Fruit fly (Drosophila melanogaster) whole organism, embryonic: Measurements from ENCODE around the gene CG6937.

Experiments used
- Aef1 ChIP-seq: fragments of 200-800 bp; sonication (Bioruptor generic); IDR thresholded peaks from 3 replicates; pipeline ENCODE4 v1.3.6; 2022; ENCODE audit warnings: missing biosample characterization, missing genetic modification characterization
- CG11398 ChIP-seq: fragments of 200-800 bp; sonication (Bioruptor generic); optimal IDR thresholded peaks from 2 replicates; lab custom pipeline; 2016; ENCODE audit warnings: missing biosample characterization, missing genetic modification characterization
- CG13775 ChIP-seq: fragments of 200-800 bp; sonication (Bioruptor generic); optimal IDR thresholded peaks from 3 replicates; lab custom pipeline; 2017; ENCODE audit warnings: missing biosample characterization, mild to moderate bottlenecking, missing genetic modification characterization
- CG1647 ChIP-seq: fragments of 200-800 bp; sonication (Bioruptor generic); optimal IDR thresholded peaks from 3 replicates; lab custom pipeline; 2016; ENCODE audit warnings: missing biosample characterization, missing genetic modification characterization
- CG17361 ChIP-seq: fragments of 200-800 bp; sonication (Bioruptor generic); IDR thresholded peaks from 3 replicates; pipeline ENCODE4 v1.3.6; 2022; ENCODE audit warnings: missing biosample characterization, missing genetic modification characterization
- CG17612 ChIP-seq: fragments of 200-800 bp; sonication (Bioruptor generic); IDR thresholded peaks from 2 replicates; pipeline ENCODE4 v1.3.6; 2022; ENCODE audit warnings: missing biosample characterization, missing genetic modification characterization
- CG18476 ChIP-seq: fragments of 200-800 bp; sonication (Bioruptor generic); optimal IDR thresholded peaks from 2 replicates; lab custom pipeline; 2016; ENCODE audit warnings: missing biosample characterization, mild to moderate bottlenecking, missing genetic modification characterization
- CG2116 ChIP-seq: fragments of 200-800 bp; sonication (Bioruptor generic); optimal IDR thresholded peaks from 3 replicates; lab custom pipeline; 2018; ENCODE audit warnings: missing biosample characterization, mild to moderate bottlenecking, missing genetic modification characterization
- CG2875 ChIP-seq: fragments of 200-800 bp; sonication (Bioruptor generic); optimal IDR thresholded peaks from 2 replicates; lab custom pipeline; 2017; ENCODE audit warnings: missing biosample characterization, mild to moderate bottlenecking, missing genetic modification characterization, missing genetic modification reagents
- CG30403 ChIP-seq: fragments of 200-800 bp; sonication (Bioruptor generic); optimal IDR thresholded peaks from 3 replicates; lab custom pipeline; 2016; ENCODE audit warnings: missing biosample characterization, missing genetic modification characterization
- CG31441 ChIP-seq: fragments of 200-800 bp; sonication (Bioruptor generic); IDR thresholded peaks from 2 replicates; pipeline ENCODE4 v1.3.6; 2022; ENCODE audit warnings: missing biosample characterization, missing genetic modification characterization
- CG33557 ChIP-seq: fragments of 200-800 bp; sonication (Bioruptor generic); optimal IDR thresholded peaks from 2 replicates; lab custom pipeline; 2019; ENCODE audit warnings: missing biosample characterization, mild to moderate bottlenecking, missing genetic modification characterization, moderate library complexity
- CG34224 ChIP-seq: fragments of 200-800 bp; sonication (Bioruptor generic); IDR thresholded peaks from 3 replicates; pipeline ENCODE4 v1.3.6; 2022; ENCODE audit warnings: missing biosample characterization, missing genetic modification characterization; ENCODE audit not compliant: partially characterized antibody
- CG34422 ChIP-seq: fragments of 200-800 bp; sonication (Bioruptor generic); IDR thresholded peaks from 3 replicates; pipeline ENCODE4 v1.3.6; 2022; ENCODE audit warnings: missing biosample characterization, missing genetic modification characterization
- CG4730 ChIP-seq: fragments of 200-800 bp; sonication (Bioruptor generic); IDR thresholded peaks from 2 replicates; pipeline ENCODE4 v1.3.6; 2022; ENCODE audit warnings: missing biosample characterization, missing genetic modification characterization
- CG7271 ChIP-seq: fragments of 200-800 bp; sonication (Bioruptor generic); optimal IDR thresholded peaks from 2 replicates; lab custom pipeline; 2018; ENCODE audit warnings: missing biosample characterization, mild to moderate bottlenecking, missing genetic modification characterization, moderate library complexity
- CG7745 ChIP-seq: fragments of 200-800 bp; sonication (Bioruptor generic); optimal IDR thresholded peaks from 2 replicates; lab custom pipeline; 2018; ENCODE audit warnings: missing biosample characterization, mild to moderate bottlenecking, missing genetic modification characterization, moderate library complexity
- CG7786 ChIP-seq: fragments of 200-800 bp; sonication (Bioruptor generic); optimal IDR thresholded peaks from 2 replicates; lab custom pipeline; 2016; ENCODE audit warnings: missing biosample characterization, missing genetic modification characterization
- CG8765 ChIP-seq: fragments of 200-800 bp; sonication (Bioruptor generic); IDR thresholded peaks from 2 replicates; pipeline ENCODE4 v1.3.6; 2022; ENCODE audit warnings: missing biosample characterization, missing genetic modification characterization
- CG9876 ChIP-seq: fragments of 200-800 bp; sonication (Bioruptor generic); optimal IDR thresholded peaks from 2 replicates; lab custom pipeline; 2016; ENCODE audit warnings: missing biosample characterization, missing genetic modification characterization
- Camta ChIP-seq: fragments of 200-800 bp; sonication (Bioruptor generic); optimal IDR thresholded peaks from 2 replicates; lab custom pipeline; 2016; ENCODE audit warnings: missing biosample characterization, missing genetic modification characterization
- E2f2 ChIP-seq: fragments of 200-800 bp; sonication (Bioruptor generic); IDR thresholded peaks from 2 replicates; pipeline ENCODE4 v1.3.6; 2022; ENCODE audit warnings: missing biosample characterization, missing genetic modification characterization
- HHEX ChIP-seq: fragments of 200-800 bp; sonication (Bioruptor generic); optimal IDR thresholded peaks from 3 replicates; lab custom pipeline; 2017; ENCODE audit warnings: missing biosample characterization, mild to moderate bottlenecking, missing genetic modification characterization, missing genetic modification reagents
- Hr78 ChIP-seq, 2 experiments: fragments of 200-800 bp in 1 of 2; fragments of >200 bp in 1 of 2; sonication (Bioruptor generic) in 1 of 2; optimal IDR thresholded peaks; 2 replicates each; lab custom pipeline; 2017 to 2019; ENCODE audit warnings: missing biosample characterization in 2 of 2, missing genetic modification characterization in 2 of 2, mild to moderate bottlenecking in 1 of 2, moderate library complexity in 1 of 2
- Lim3 ChIP-seq: fragments of 200-800 bp; sonication (Bioruptor generic); IDR thresholded peaks from 2 replicates; pipeline ENCODE4 v1.3.6; 2022; ENCODE audit warnings: missing biosample characterization, missing genetic modification characterization
- Neu2 ChIP-seq: fragments of 200-800 bp; sonication (Bioruptor generic); optimal IDR thresholded peaks from 3 replicates; lab custom pipeline; 2016; ENCODE audit warnings: missing biosample characterization, missing genetic modification characterization, borderline replicate concordance
- Nf-YB ChIP-seq: fragments of 200-800 bp; sonication (Bioruptor generic); optimal IDR thresholded peaks from 3 replicates; lab custom pipeline; 2019; ENCODE audit warnings: missing biosample characterization, mild to moderate bottlenecking, missing genetic modification characterization, moderate library complexity
- Oli ChIP-seq: fragments of 200-800 bp; sonication (Bioruptor generic); optimal IDR thresholded peaks from 2 replicates; lab custom pipeline; 2018; ENCODE audit warnings: missing biosample characterization, mild to moderate bottlenecking, missing genetic modification characterization, moderate library complexity
- Optix ChIP-seq: fragments of 200-800 bp; sonication (Bioruptor generic); IDR thresholded peaks from 3 replicates; pipeline ENCODE4 v1.3.6; 2022; ENCODE audit warnings: missing biosample characterization, missing genetic modification characterization
- Ravus ChIP-seq: fragments of 200-800 bp; sonication (Bioruptor generic); IDR thresholded peaks from 2 replicates; pipeline ENCODE4 v1.3.6; 2022; ENCODE audit warnings: missing biosample characterization, missing genetic modification characterization
- Sox100B ChIP-seq: fragments of 200-800 bp; sonication (Bioruptor generic); optimal IDR thresholded peaks from 3 replicates; lab custom pipeline; 2018; ENCODE audit warnings: missing biosample characterization, mild to moderate bottlenecking, missing genetic modification characterization
- Sry-β ChIP-seq: fragments of 200-800 bp; sonication (Bioruptor generic); optimal IDR thresholded peaks from 2 replicates; lab custom pipeline; 2018; ENCODE audit warnings: missing biosample characterization, mild to moderate bottlenecking, missing genetic modification characterization, moderate library complexity
- Sry-δ ChIP-seq: fragments of 200-800 bp; sonication (Bioruptor generic); optimal IDR thresholded peaks from 2 replicates; lab custom pipeline; 2016; ENCODE audit warnings: missing biosample characterization, missing genetic modification characterization
- YL-1 ChIP-seq: fragments of 200-800 bp; sonication (Bioruptor generic); optimal IDR thresholded peaks from 3 replicates; lab custom pipeline; 2017; ENCODE audit warnings: missing biosample characterization, mild to moderate bottlenecking, missing genetic modification characterization
- ab ChIP-seq: fragments of 200-800 bp; sonication (Bioruptor generic); optimal IDR thresholded peaks from 2 replicates; lab custom pipeline; 2016; ENCODE audit warnings: missing biosample characterization, missing genetic modification characterization
- bab2 ChIP-seq: fragments of 200-800 bp; sonication (Bioruptor generic); optimal IDR thresholded peaks from 2 replicates; lab custom pipeline; 2016; ENCODE audit warnings: missing biosample characterization, missing genetic modification characterization
- bbx ChIP-seq: fragments of 200-800 bp; sonication (Bioruptor generic); IDR thresholded peaks from 2 replicates; pipeline ENCODE4 v1.3.6; 2022; ENCODE audit warnings: missing biosample characterization, missing genetic modification characterization; ENCODE audit not compliant: partially characterized antibody
- chm ChIP-seq: fragments of 200-800 bp; sonication (Bioruptor generic); IDR thresholded peaks from 2 replicates; pipeline ENCODE4 v1.3.6; 2022; ENCODE audit warnings: missing biosample characterization, missing genetic modification characterization
- ci ChIP-seq: fragments of 200-800 bp; sonication (Bioruptor generic); IDR thresholded peaks from 3 replicates; pipeline ENCODE4 v1.3.6; 2022; ENCODE audit warnings: missing biosample characterization, missing genetic modification characterization
- fd96Cb ChIP-seq: fragments of 200-800 bp; sonication (Bioruptor generic); optimal IDR thresholded peaks from 2 replicates; lab custom pipeline; 2018; ENCODE audit warnings: missing biosample characterization, mild to moderate bottlenecking, missing genetic modification characterization, moderate library complexity
- gro ChIP-seq: fragments of 200-800 bp; sonication (Bioruptor generic); optimal IDR thresholded peaks from 2 replicates; lab custom pipeline; 2016; ENCODE audit warnings: missing biosample characterization, missing genetic modification characterization
- insv ChIP-seq, 2 experiments: fragments of 200-800 bp; sonication (Bioruptor generic); optimal IDR thresholded peaks; 3 replicates each; lab custom pipeline; 2016 to 2018; ENCODE audit warnings: missing biosample characterization in 2 of 2, missing genetic modification characterization in 2 of 2
- mam ChIP-seq: fragments of 200-800 bp; sonication (Bioruptor generic); optimal IDR thresholded peaks from 3 replicates; lab custom pipeline; 2016; ENCODE audit warnings: missing biosample characterization, missing genetic modification characterization
- nau ChIP-seq: fragments of 200-800 bp; sonication (Bioruptor generic); optimal IDR thresholded peaks from 3 replicates; lab custom pipeline; 2017; ENCODE audit warnings: missing biosample characterization, mild to moderate bottlenecking, missing genetic modification characterization, missing genetic modification reagents
- org-1 ChIP-seq: fragments of 200-800 bp; sonication (Bioruptor generic); optimal IDR thresholded peaks from 2 replicates; lab custom pipeline; 2017; ENCODE audit warnings: missing biosample characterization, missing genetic modification characterization
- pnt ChIP-seq: fragments of 200-800 bp; sonication (Bioruptor generic); optimal IDR thresholded peaks from 3 replicates; lab custom pipeline; 2016; ENCODE audit warnings: missing biosample characterization, missing genetic modification characterization
- shn ChIP-seq: fragments of 200-800 bp; sonication (Bioruptor generic); optimal IDR thresholded peaks from 3 replicates; lab custom pipeline; 2016; ENCODE audit warnings: missing biosample characterization, missing genetic modification characterization
- sug ChIP-seq: fragments of 200-800 bp; optimal IDR thresholded peaks from 2 replicates; lab custom pipeline; 2019; ENCODE audit warnings: missing biosample characterization, mild to moderate bottlenecking, missing genetic modification characterization, moderate library complexity
- tll ChIP-seq, 2 experiments: fragments of 200-800 bp in 1 of 2; fragments of >200 bp in 1 of 2; sonication (Bioruptor generic) in 1 of 2; optimal IDR thresholded peaks; 2 replicates each; lab custom pipeline; 2017 to 2019; ENCODE audit warnings: missing biosample characterization in 2 of 2, missing genetic modification characterization in 2 of 2, mild to moderate bottlenecking in 1 of 2, moderate library complexity in 1 of 2
- trem ChIP-seq: fragments of 200-800 bp; optimal IDR thresholded peaks from 3 replicates; lab custom pipeline; 2019; ENCODE audit warnings: missing biosample characterization, mild to moderate bottlenecking, missing genetic modification characterization, moderate library complexity
- zen ChIP-seq: fragments of 200-800 bp; sonication (Bioruptor generic); optimal IDR thresholded peaks from 3 replicates; lab custom pipeline; 2018; ENCODE audit warnings: missing biosample characterization, mild to moderate bottlenecking, missing genetic modification characterization, moderate library complexity

The CG6937 gene

DNA sequence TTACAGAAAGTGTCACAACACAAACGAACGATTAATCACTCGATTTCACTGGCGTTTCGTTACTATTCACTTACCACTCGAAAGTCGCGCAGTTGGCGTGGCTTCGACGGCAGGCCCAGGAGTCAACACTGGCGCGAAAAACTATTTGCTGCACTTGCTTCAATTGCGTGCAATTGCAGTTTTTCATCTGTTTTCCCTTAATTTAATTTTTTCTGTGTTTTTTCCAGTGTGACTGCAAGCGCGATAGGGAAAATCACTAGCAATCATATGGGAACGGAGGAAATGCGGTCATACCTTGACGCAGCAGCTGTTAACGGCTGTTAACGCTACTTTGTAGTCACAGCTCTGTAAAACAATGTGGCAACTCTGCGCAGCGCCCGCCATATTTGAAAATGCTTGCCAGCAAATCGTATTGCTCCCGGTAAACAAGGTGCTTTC lies 37.0 kb upstream of the CG6937 start, which contains the start of gene AdipoR (continued):
- TF ChIP-seq Nf-YB (GFP tag; lab: Kevin White, UChicago) (peak; percentile 17), CG4730 (GFP tag; lab: Robert Waterston, UW) (no peak), CG2116 (peak; percentile 47), CG18476 (GFP tag; lab: Kevin White, UChicago) (no peak), CG34224 (GFP tag; lab: Robert Waterston, UW) (peak; percentile 49; the same call in 2 of the 3 replicates), zen (tag; lab: Kevin White, UChicago) (peak; percentile 37), chm (0 out of 2 replicates have a peak, but pooled peaks have one; percentile 8), Neu2 (GFP tag; lab: Kevin White, UChicago) (no peak), CG7271 (tag; lab: Kevin White, UChicago) (no peak), CG11398 (GFP tag; lab: Kevin White, UChicago) (peak; percentile 3), YL-1 (peak; percentile 92), CG30403 (no peak), tll (GFP tag; optimal IDR thresholded peaks at IDR 0.05; lab: Kevin White, UChicago) (peak in 1 of 2 experiments; percentile 29), CG13775 (GFP tag; lab: Kevin White, UChicago) (peak; percentile 14), CG1647 (GFP tag; lab: Kevin White, UChicago) (no peak), CG33557 (GFP tag; lab: Kevin White, UChicago) (no peak), Camta (GFP tag; lab: Kevin White, UChicago) (no peak), insv (GFP tag; optimal IDR thresholded peaks at IDR 0.05; lab: Kevin White, UChicago) (no peak), gro (GFP tag; lab: Kevin White, UChicago) (no peak), CG17361 (no peak), bbx (GFP tag; lab: Robert Waterston, UW) (peak; percentile 47; the same call in 1 of the 2 replicates), Hr78 (GFP tag; optimal IDR thresholded peaks at IDR 0.05; lab: Kevin White, UChicago) (no peak), CG7786 (GFP tag; lab: Kevin White, UChicago) (no peak), Oli (no peak), E2f2 (GFP tag; lab: Robert Waterston, UW) (peak; percentile 99), HHEX (GFP tag; lab: Kevin White, UChicago) (no peak), CG9876 (GFP tag; lab: Kevin White, UChicago) (no peak), Sry-δ (GFP tag; lab: Kevin White, UChicago) (peak; percentile 58), Aef1 (no peak), shn (no peak), Lim3 (GFP tag; lab: Robert Waterston, UW) (no peak), CG2875 (no peak), ab (GFP tag; lab: Kevin White, UChicago) (no peak), CG8765 (GFP tag; lab: Robert Waterston, UW) (no peak), fd96Cb (tag; lab: Kevin White, UChicago) (no peak), sug (peak; percentile 42), ci (peak; percentile 65), Sry-β (GFP tag; lab: Kevin White, UChicago) (no peak), Optix (GFP tag; lab: Robert Waterston, UW) (no peak), Sox100B (GFP tag; lab: Kevin White, UChicago) (no peak), CG31441 (GFP tag; lab: Robert Waterston, UW) (peak; percentile 30; the same call in 1 of the 2 replicates), Ravus (GFP tag; lab: Robert Waterston, UW) (no peak), bab2 (peak; percentile 16), CG34422 (no peak), mam (no peak), nau (GFP tag; lab: Kevin White, UChicago) (peak; percentile 38), trem (tag; lab: Kevin White, UChicago) (peak; percentile 77), CG17612 (no peak), CG7745 (tag; lab: Kevin White, UChicago) (no peak), pnt (GFP tag; lab: Kevin White, UChicago) (no peak), org-1 (GFP tag; lab: Kevin White, UChicago) (no peak)
